Fruit fly (Drosophila melanogaster) whole organism, larva: ENCODE data around the gene PAN3.

Source experiments
- noc ChIP-seq: fragments of 200-800 bp; sonication (Bioruptor generic); optimal IDR thresholded peaks from 3 replicates; lab custom pipeline; 2019; ENCODE audit warnings: missing biosample characterization, mild to moderate bottlenecking, missing genetic modification characterization, moderate library complexity

The PAN3 gene

DNA sequence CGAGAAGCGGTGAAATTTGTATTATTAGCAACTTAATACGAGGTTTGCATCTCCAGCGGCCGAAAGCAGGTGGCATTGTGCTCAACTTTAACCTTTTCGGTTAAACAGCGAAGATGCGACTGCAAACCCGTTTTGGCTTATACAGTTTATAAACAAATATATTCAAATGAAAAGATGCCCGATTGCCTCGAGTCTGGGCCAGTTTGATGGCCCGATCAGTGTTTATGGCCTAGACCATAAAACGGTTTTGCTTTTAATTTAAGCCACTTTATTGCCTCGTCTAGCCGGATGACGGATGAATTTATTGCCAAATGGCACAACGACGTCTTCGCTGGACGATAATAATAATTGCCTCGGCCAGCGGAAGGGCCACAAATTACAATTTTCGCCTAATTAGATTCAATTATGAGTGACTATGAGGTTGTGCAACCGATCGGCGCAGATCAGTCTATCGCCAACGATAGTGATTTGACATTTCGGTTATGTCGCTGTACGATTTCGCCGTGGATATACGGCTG, 31.6 kb downstream of the PAN3 start:
- TF ChIP-seq noc (tag; lab: Kevin White, UChicago): no peak

DNA sequence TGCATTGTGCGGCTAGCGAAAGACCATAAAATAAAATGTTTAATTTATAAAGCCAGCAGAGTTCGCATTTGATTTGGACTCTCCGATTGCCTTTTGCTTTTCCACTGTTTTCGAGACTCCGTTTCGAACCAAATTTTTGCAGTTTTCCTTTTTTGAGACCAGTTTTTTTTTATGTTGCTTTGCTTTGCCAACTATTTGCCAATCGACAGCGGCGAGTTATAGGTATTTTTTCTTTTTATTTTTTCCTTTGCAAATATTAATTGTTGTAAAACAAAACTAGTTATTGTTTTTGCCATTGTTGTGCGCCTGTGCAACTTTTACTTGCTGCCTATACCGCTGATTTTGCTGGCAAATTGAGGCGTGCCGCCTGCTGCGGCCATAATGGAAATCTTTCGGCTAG, 34.6 kb downstream of the PAN3 start:
- no peak for TF ChIP-seq noc (tag; lab: Kevin White, UChicago)

DNA sequence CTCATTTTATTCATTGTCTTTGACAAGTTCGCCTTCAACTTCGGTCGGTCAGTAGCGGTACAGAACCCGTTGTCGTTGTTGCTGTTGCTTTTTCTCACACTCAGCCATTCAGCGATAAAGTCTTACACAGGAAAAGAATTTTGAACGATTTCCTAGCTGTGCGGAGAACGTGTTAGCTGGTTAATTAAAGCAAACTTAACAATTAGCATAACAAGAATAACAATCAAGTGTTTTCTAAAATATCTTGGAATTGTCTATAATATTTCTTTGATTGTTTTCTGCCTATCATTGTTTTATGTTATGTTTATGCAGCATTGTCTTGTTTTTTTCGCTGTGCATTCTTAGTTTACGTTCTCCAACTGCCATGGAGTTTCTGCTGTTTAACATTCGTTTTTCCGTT, 35.2 kb downstream of the PAN3 start:
- TF ChIP-seq noc (tag; lab: Kevin White, UChicago): no peak

DNA sequence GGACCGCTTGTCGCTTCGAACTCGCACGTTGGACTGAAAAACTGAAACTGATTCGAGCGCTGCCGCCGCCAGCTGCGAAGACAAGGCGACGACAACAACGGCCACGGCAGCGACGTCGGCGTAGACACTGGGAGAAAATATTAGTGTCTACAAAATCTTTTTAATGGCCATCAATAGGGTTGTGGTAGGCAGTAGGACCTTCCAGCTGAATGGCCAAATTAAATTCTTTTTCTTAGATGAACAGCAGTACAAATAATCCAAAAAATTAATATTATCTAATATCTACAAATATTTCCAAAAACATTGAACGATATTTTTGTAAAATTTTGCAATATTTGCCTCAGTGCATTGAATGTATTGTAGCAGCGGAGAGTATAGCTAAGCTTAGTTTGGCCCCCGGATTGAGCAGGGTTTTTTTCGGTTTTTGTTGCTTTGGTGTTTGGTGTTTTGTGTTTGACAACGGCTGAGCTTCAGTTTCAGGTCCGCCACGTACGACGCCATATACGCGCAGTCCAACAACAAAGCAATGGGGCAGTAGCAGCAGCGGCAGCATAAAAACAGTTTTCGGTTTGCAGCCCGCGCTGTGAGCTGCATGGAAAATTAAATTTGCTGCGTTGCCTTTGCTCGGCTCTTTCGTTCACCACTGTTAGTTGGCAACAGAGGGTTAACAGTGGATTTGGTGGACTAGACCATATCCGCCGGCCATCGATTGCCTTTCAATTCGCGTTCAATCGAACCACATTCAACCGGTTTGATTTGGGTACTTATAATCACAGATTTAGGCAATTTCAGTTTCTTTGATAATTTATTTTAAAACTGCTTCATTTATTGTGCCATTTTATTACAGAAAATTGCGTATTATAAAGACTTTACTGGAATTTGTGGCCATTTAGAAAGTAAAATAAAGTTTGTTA, 36.2 kb downstream of the PAN3 start, which contains the start of gene Cht7:
Gene Cht7, minus strand, starts transcription at position 51 of the 914 bp plus-strand sequence.
- peak; percentile 79 for TF ChIP-seq noc (tag; lab: Kevin White, UChicago)

DNA sequence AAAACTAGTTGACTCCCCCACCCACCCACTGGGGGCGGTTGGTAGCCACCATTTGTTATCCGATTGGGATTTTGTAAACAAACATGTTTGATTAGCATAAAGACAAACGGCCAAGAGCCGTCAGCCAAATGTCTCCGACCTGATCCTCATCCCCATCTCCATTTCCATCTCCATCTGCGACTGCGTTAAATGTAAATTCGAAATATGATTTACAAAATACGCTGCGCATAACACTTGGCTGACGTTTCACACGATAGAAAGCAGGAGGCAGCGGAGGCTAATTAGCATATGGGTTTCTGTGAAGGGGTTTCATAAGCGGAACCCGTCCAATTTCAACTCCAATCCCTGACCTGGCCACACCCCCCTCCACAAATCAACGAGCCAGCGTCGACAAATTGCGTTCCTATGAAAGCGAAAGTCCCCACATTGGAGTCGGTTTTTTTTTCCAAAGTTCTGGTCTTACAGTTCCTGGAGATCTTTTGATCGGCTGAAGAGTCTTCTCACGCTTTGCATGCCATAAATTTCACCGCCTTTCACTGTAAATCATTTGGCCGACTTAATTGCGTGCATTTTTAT, 37.2 kb downstream of the PAN3 start:
- no peak for TF ChIP-seq noc (tag; lab: Kevin White, UChicago)

DNA sequence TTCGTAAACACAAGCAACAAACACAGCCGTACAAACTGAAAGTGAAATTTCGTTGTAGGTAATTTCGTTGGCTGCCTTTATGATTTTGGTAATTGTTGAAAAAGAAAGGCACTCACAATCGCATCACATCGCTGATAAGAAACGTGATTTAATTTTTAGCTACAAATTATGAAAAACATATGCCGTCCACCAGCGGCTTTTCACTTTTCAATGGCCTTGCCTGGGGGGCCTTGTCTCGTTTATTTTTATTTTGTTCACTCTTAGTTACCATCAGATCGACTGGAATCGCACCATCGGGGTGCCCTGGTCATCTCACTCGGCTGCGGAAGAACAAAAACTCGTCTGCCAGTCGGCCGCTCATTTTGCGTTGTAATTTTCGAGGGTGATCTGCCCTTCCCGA, 38.0 kb downstream of the PAN3 start:
- TF ChIP-seq noc (tag; lab: Kevin White, UChicago): no peak

DNA sequence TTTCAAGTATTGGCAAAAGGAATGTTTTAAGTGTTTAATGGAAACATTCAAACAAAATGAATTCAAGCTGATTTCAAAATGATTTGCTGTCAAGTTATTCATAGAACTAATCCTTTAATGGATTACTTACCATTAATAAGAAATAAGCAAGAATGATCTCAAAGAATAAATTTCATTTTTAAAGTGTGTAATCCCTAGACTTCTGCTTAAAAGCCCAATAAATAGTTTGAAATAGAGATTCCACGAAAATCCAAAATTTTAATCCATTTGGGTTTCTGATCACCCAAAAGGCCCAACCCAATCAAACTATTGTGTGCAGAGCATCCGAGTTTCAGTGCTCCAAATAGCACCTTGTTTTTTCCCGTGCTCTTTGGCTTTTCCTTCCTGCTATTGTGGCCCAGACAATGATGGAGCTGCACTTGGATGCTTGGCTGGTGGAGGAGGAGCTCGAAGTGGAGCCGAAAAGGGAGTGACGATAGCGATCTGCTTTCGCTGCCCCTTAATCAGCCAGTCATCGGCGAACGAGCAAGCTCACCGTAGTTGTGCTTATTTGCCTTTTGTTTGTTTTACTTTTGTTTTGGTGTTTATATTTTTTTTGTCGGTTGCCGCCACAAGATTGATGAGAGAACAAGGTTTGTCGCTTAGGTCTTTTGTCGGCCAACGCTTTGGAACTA, 38.6 kb downstream of the PAN3 start:
- no peak for TF ChIP-seq noc (tag; lab: Kevin White, UChicago)

DNA sequence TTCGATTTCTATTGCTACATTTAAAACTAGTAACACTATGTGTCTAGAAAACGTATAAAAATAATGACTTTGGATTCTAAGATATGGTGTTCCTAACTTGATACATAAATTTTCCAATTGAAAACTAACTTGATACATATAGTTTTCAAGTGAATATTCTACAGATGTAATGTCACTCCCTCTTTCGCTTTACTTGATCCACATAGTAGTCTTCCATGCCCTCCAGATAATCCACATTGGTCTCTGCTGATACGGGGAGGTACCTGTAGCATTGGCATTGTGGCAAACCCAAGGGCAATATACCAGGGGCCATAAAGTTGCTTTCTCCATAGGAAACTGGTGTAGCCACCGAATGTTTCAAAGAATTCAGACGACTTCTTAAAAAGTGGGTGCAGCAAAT, 40.2 kb downstream of the PAN3 start, which contains the start of gene CG45066:
Gene CG45066, minus strand, starts transcription at position 101 of the 400 bp plus-strand sequence.
- no peak for TF ChIP-seq noc (tag; lab: Kevin White, UChicago)

DNA sequence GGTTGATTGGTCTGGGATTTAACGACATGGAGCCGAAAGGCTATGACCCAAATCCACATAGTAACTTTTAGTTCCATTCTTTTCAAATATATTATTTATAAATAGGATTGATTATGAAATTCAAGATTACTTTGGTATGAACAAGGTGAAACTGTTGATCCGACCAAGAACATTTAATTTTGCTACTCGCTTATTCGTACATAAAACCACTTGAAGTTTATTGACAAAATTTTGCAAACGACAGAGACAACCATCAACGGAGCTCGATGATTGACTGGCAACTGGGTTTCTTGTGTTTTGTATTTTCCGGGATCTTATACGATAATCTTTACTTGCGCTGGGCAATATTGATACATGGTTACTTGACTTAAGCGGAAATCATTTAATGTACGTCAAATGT, 43.4 kb downstream of the PAN3 start, which contains the start of gene CG45067:
Gene CG45067, minus strand, starts transcription at position 101 of the 400 bp plus-strand sequence.
- no peak for TF ChIP-seq noc (tag; lab: Kevin White, UChicago)

DNA sequence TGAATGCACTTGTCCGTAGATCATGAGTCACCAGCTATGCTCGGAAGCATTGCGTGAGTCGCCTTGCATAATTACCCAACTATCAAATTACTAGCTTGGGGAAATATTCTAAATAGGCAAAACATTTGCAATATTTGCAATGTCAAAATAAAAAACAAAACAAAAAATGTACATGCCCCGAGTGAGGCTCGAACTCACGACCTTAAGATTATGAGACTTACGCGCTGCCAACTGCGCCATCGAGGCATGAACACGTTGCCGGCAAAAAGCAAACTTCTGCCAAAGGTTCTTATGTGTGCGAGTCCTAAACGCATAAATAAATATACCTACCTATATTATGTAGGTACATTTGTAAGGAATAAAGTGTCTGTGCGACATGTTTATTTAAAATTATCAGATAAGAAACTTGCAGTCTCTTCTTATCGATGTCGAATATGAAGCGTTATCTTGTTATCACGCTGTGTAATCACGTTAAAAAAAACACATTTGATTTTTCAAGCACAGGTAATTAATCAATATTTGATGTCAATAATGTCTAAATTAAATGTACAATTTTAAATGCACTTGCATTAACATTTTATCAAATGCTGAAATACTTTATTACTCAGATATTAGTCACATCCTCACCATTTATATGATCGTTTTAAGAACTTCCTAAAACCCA, 51.0 kb downstream of the PAN3 start:
- peak; percentile 36 for TF ChIP-seq noc (tag; lab: Kevin White, UChicago)

DNA sequence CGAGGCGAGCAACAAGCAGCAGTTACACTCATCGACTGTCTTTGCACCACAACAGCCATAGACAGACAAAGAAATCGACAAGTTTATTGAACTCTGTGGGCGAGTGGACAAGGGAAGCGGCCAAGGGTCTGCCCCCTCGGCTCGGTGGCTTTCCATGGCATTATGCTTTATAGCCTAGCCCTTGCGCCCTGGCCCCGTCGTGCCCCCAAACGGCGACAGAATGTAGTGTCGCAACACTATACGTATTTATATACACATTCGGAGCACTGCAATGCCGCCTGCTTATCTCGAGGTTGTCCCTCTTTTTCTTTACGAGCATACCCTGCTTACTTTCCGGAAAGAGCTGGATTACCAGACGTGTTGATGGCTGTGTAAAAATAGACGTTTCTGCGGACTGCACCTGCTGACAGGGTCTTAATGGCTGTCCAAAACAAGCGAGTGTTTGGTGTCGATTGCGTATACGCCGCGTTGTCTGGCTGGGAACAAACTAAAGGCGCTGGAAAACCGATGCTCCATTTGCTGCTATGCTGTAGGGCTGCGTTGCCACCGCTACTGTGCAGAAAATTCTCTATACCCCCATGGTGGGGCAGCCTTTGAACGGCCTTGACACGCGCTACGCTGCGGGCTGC, 51.9 kb downstream of the PAN3 start:
- TF ChIP-seq noc (tag; lab: Kevin White, UChicago): no peak

DNA sequence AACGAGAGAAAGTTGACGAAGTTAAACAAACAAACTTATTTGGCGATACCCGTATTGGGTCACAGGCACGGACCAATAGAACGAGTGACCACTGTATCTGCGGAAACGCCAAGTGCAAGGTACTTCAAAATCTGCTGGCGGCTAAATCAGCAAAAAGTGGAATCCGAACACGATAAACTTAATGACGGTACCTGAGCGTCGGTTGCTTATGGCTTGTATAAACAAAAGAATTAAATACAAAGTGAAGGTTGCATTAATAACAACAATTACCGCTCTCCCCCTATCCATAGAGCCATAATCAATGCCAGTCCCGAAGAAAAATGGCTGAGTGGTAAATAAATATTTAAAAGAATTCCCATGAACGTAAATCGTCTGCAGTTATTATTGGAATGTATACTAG, 53.6 kb downstream of the PAN3 start:
- TF ChIP-seq noc (tag; lab: Kevin White, UChicago): no peak

DNA sequence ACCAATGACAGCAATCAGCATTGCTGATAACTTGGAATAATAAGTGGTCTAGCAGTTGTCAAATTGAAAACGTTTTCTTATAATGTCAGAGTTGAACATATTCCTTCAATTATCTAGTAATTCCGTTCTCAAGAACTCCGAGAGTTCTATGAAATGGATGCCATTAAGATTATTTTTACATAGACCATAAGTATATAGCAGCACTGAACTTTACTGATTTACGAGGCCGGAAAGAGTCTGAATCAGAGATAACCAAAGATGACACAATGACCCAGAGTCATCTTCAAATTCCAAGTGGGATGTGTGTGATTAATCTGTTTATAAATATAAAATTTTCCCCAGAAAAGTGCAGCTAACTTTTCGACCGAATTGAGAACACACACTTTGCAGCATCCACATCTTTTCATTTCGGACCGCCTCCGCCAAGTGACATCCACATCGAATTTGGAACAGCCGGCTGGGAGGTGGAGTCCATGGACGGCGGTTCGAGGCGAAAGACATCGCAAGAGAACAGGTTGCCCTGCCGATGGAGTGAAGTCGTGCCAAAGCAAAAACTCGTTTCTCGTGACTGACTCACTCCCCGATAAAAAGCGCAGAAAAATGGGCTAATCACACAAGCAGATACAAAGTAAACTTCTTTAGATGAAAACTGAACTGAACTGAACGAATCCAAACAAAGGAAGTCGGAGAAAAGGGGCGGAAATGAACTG, 54.2 kb downstream of the PAN3 start:
- TF ChIP-seq noc (tag; lab: Kevin White, UChicago): no peak

DNA sequence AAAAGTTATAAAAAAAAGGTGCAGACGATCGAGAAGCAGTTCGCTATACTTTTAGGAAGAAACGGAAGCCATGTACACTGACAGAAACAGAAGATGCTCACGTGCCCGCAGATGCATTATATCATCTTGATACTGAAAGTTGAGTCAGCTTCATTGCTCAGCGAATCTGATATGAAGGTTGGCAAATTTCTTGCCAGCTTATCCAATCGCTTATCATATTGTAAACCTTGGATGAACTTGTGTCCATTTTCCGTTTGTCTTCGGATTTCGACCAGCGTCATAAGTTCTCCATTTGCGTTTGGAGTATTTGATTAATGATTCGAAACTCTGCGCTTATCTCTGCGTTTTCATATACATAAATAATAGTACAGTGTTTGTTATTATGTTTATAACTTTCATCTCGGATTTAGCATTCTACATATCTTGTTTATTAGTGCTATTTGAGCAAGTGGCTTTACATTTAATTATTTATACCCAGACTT, 54.8 kb downstream of the PAN3 start:
- TF ChIP-seq noc (tag; lab: Kevin White, UChicago): no peak
